In genomic region chrV:5939503-5940072, ce11 we compare ENCODE assay signal across 7 worm cellular contexts.
A peak's percentile ranks its signal among the peaks of the same experiment; 100 is the strongest.
TF ChIP-seq lines count a peak whose summit lies in the region.

TSS of gene syf-3 (plus strand) at chrV:5940022.

TF ChIP-seq in whole organism, L1 larva, 84 proteins besides CTCF, POLR2A, EP300 and RAD21 (continues in another document):
- TF ChIP-seq elt-3 (tag; optimal IDR thresholded peaks at IDR 0.05; lab: Kevin White, UChicago), result no peak
- TF ChIP-seq lsy-2 (tag; optimal IDR thresholded peaks at IDR 0.05; lab: Kevin White, UChicago), result peak; percentile 72 to 78
- peak; percentile 37 for TF ChIP-seq sox-4 (tag; optimal IDR thresholded peaks at IDR 0.05; lab: Kevin White, UChicago)
- TF ChIP-seq mdl-1 (tag; optimal IDR thresholded peaks at IDR 0.05; lab: Kevin White, UChicago), result peak in 1 of 2 experiments; percentile 44
- peak; percentile 38 for TF ChIP-seq snpc-4 (tag; optimal IDR thresholded peaks at IDR 0.05; lab: Kevin White, UChicago)
- TF ChIP-seq aly-2 (tag; optimal IDR thresholded peaks at IDR 0.05; lab: Kevin White, UChicago), result peak; percentile 69
- peak; percentile 11 for TF ChIP-seq lir-3 (tag; optimal IDR thresholded peaks at IDR 0.05; lab: Kevin White, UChicago; ENCODE audit: poor library complexity)
- TF ChIP-seq swsn-7 (tag; optimal IDR thresholded peaks at IDR 0.05; lab: Kevin White, UChicago), result peak; percentile 59
- peak; percentile 67 for TF ChIP-seq mep-1 (tag; optimal IDR thresholded peaks at IDR 0.05; lab: Kevin White, UChicago)
- TF ChIP-seq rnt-1 (tag; optimal IDR thresholded peaks at IDR 0.05; lab: Kevin White, UChicago), result peak; percentile 87
- TF ChIP-seq isw-1 (GFP tag; IDR thresholded peaks at IDR 0.05; lab: Robert Waterston, UW), result peak; percentile 42
- TF ChIP-seq fkh-8 (tag; optimal IDR thresholded peaks at IDR 0.05; lab: Kevin White, UChicago), result no peak
- TF ChIP-seq dsc-1 (tag; optimal IDR thresholded peaks at IDR 0.05; lab: Kevin White, UChicago), result peak; percentile 72

TF ChIP-seq in whole organism, L2 larva, 48 proteins besides CTCF, POLR2A, EP300 and RAD21 (continues in another document):
- TF ChIP-seq sma-9 (GFP tag; optimal IDR thresholded peaks at IDR 0.05; lab: Kevin White, UChicago) (no peak), sma-9 (tag; optimal IDR thresholded peaks at IDR 0.05; lab: Kevin White, UChicago) (no peak), R02D3.7 (tag; optimal IDR thresholded peaks at IDR 0.05; lab: Kevin White, UChicago) (peak; percentile 63), unc-55 (GFP tag; optimal IDR thresholded peaks at IDR 0.05; lab: Kevin White, UChicago) (peak; percentile 76), C34F6.9 (tag; optimal IDR thresholded peaks at IDR 0.05; lab: Kevin White, UChicago) (peak; percentile 60), alr-1 (tag; optimal IDR thresholded peaks at IDR 0.05; lab: Kevin White, UChicago) (no peak), nhr-77 (tag; optimal IDR thresholded peaks at IDR 0.05; lab: Kevin White, UChicago) (no peak), elt-1 (tag; optimal IDR thresholded peaks at IDR 0.05; lab: Kevin White, UChicago) (no peak), lsy-2 (tag; optimal IDR thresholded peaks at IDR 0.05; lab: Kevin White, UChicago) (peak; percentile 69 to 73), sma-3 (GFP tag; optimal IDR thresholded peaks at IDR 0.05; lab: Kevin White, UChicago) (peak; percentile 24), elt-3 (tag; optimal IDR thresholded peaks at IDR 0.05; lab: Kevin White, UChicago) (no peak), dmd-4 (tag; optimal IDR thresholded peaks at IDR 0.05; lab: Kevin White, UChicago) (no peak), ceh-82 (tag; optimal IDR thresholded peaks at IDR 0.05; lab: Kevin White, UChicago) (no peak), nhr-237 (tag; optimal IDR thresholded peaks at IDR 0.05; lab: Kevin White, UChicago) (no peak)

TF ChIP-seq in whole organism, L3 larva, 47 proteins besides CTCF, POLR2A, EP300 and RAD21:
- TF ChIP-seq nfya-1 (tag; optimal IDR thresholded peaks at IDR 0.05; lab: Kevin White, UChicago; ENCODE audit: insufficient read depth), result peak; percentile 52
- peak; percentile 69 for TF ChIP-seq hmg-11 (tag; optimal IDR thresholded peaks at IDR 0.05; lab: Kevin White, UChicago)
- peak; percentile 63 for TF ChIP-seq pha-4 (tag; optimal IDR thresholded peaks at IDR 0.05; lab: Kevin White, UChicago)
- TF ChIP-seq fos-1 (tag; optimal IDR thresholded peaks at IDR 0.05; lab: Kevin White, UChicago), result no peak
- peak; percentile 83 for TF ChIP-seq R02D3.7 (tag; optimal IDR thresholded peaks at IDR 0.05; lab: Kevin White, UChicago)
- peak; percentile 7 for TF ChIP-seq jun-1 (tag; optimal IDR thresholded peaks at IDR 0.05; lab: Kevin White, UChicago)
- peak; percentile 41 for TF ChIP-seq lin-15B (tag; optimal IDR thresholded peaks at IDR 0.05; lab: Kevin White, UChicago)
- no peak for TF ChIP-seq ceh-28 (tag; optimal IDR thresholded peaks at IDR 0.05; lab: Kevin White, UChicago)
- no peak for TF ChIP-seq ZK546.5 (tag; optimal IDR thresholded peaks at IDR 0.05; lab: Kevin White, UChicago)

TF ChIP-seq in whole organism, L4 larva, 104 proteins besides CTCF, POLR2A, EP300 and RAD21:
- peak; percentile 52 for TF ChIP-seq hlh-30 (tag; optimal IDR thresholded peaks at IDR 0.05; lab: Kevin White, UChicago; ENCODE audit: insufficient read depth)
- TF ChIP-seq unc-62 (GFP tag; optimal IDR thresholded peaks at IDR 0.05 in 1 of 2; lab: Kevin White, UChicago), result peak in 1 of 2 experiments; percentile 64
- no peak for TF ChIP-seq unc-62 (tag; optimal IDR thresholded peaks at IDR 0.05; lab: Kevin White, UChicago)
- no peak for TF ChIP-seq Y105C5A.15 (GFP tag; IDR thresholded peaks at IDR 0.05; lab: Robert Waterston, UW)
- peak; percentile 98 for TF ChIP-seq T20F7.1 (GFP tag; optimal IDR thresholded peaks at IDR 0.05; lab: Kevin White, UChicago)
- TF ChIP-seq ztf-7 (tag; optimal IDR thresholded peaks at IDR 0.05; lab: Kevin White, UChicago), result peak; percentile 22
- TF ChIP-seq nhr-6 (tag; optimal IDR thresholded peaks at IDR 0.05; lab: Kevin White, UChicago), result peak; percentile 4
- TF ChIP-seq dpl-1 (GFP tag; optimal IDR thresholded peaks at IDR 0.05; lab: Kevin White, UChicago), result peak; percentile 98
- peak; percentile 35 for TF ChIP-seq aha-1 (tag; lab: Kevin White, UChicago)
- TF ChIP-seq Y48G9A.11 (GFP tag; IDR thresholded peaks at IDR 0.05; lab: Robert Waterston, UW), result peak; percentile 97
- no peak for TF ChIP-seq skn-1 (tag; optimal IDR thresholded peaks at IDR 0.05; lab: Kevin White, UChicago)
- no peak for TF ChIP-seq ZK337.2 (GFP tag; IDR thresholded peaks at IDR 0.05; lab: Robert Waterston, UW)
- TF ChIP-seq zfp-3 (GFP tag; conservative IDR thresholded peaks at IDR 0.05; lab: Robert Waterston, UW), result no peak
- peak; percentile 69 for TF ChIP-seq mes-2 (tag; optimal IDR thresholded peaks at IDR 0.05; lab: Kevin White, UChicago; ENCODE audit: poor library complexity, severe bottlenecking)

TF ChIP-seq in whole organism, late embryonic, 69 proteins besides CTCF, POLR2A, EP300 and RAD21:
- no peak for TF ChIP-seq ceh-31 (tag; optimal IDR thresholded peaks at IDR 0.05; lab: Kevin White, UChicago)
- peak; percentile 42 for TF ChIP-seq nfya-1 (tag; optimal IDR thresholded peaks at IDR 0.05; lab: Kevin White, UChicago)

TF ChIP-seq in whole organism, mixed stage, embryonic, 35 proteins besides CTCF, POLR2A, EP300 and RAD21:
- TF ChIP-seq ztf-11 (tag; optimal IDR thresholded peaks at IDR 0.05; lab: Kevin White, UChicago), result no peak
- TF ChIP-seq pha-4 (tag; optimal IDR thresholded peaks at IDR 0.05; lab: Kevin White, UChicago), result peak; percentile 15
- TF ChIP-seq blmp-1 (tag; optimal IDR thresholded peaks at IDR 0.05; lab: Kevin White, UChicago), result peak; percentile 6
- TF ChIP-seq lin-32 (GFP tag; optimal IDR thresholded peaks at IDR 0.05; lab: Kevin White, UChicago), result no peak
- no peak for TF ChIP-seq ceh-39 (tag; optimal IDR thresholded peaks at IDR 0.05; lab: Kevin White, UChicago)
- TF ChIP-seq nhr-12 (tag; optimal IDR thresholded peaks at IDR 0.05; lab: Kevin White, UChicago), result no peak
- TF ChIP-seq M03D4.4 (tag; optimal IDR thresholded peaks at IDR 0.05; lab: Kevin White, UChicago), result no peak
- no peak for TF ChIP-seq lin-13 (tag; optimal IDR thresholded peaks at IDR 0.05; lab: Kevin White, UChicago)
- no peak for TF ChIP-seq hlh-1 (tag; optimal IDR thresholded peaks at IDR 0.05; lab: Kevin White, UChicago)
- TF ChIP-seq ceh-43 (GFP tag; optimal IDR thresholded peaks at IDR 0.05; lab: Kevin White, UChicago), result no peak
- TF ChIP-seq nhr-76 (tag; optimal IDR thresholded peaks at IDR 0.05; lab: Kevin White, UChicago), result no peak
- TF ChIP-seq bed-3 (GFP tag; optimal IDR thresholded peaks at IDR 0.05; lab: Kevin White, UChicago), result no peak
- no peak for TF ChIP-seq ham-2 (GFP tag; optimal IDR thresholded peaks at IDR 0.05; lab: Kevin White, UChicago)
- no peak for TF ChIP-seq nhr-2 (tag; optimal IDR thresholded peaks at IDR 0.05; lab: Kevin White, UChicago)
- TF ChIP-seq ces-1 (GFP tag; optimal IDR thresholded peaks at IDR 0.05; lab: Kevin White, UChicago), result peak; percentile 41
- TF ChIP-seq lsy-2 (tag; optimal IDR thresholded peaks at IDR 0.05; lab: Kevin White, UChicago), result peak; percentile 33
- no peak for TF ChIP-seq mls-2 (tag; optimal IDR thresholded peaks at IDR 0.05; lab: Kevin White, UChicago)
- TF ChIP-seq unc-62 (GFP tag; optimal IDR thresholded peaks at IDR 0.05; lab: Kevin White, UChicago), result no peak
- no peak for TF ChIP-seq elt-1 (tag; optimal IDR thresholded peaks at IDR 0.05; lab: Kevin White, UChicago; ENCODE audit: borderline replicate concordance, insufficient read depth)
- no peak for TF ChIP-seq flh-1 (GFP tag; optimal IDR thresholded peaks at IDR 0.05; lab: Kevin White, UChicago)
- TF ChIP-seq ceh-83 (GFP tag; optimal IDR thresholded peaks at IDR 0.05; lab: Kevin White, UChicago), result no peak
- no peak for TF ChIP-seq nhr-28 (tag; optimal IDR thresholded peaks at IDR 0.05; lab: Kevin White, UChicago)
- no peak for TF ChIP-seq snpc-4 (tag; optimal IDR thresholded peaks at IDR 0.05; lab: Kevin White, UChicago)
TF ChIP-seq in whole organism, mixed stage, embryonic: peak in this region for 4.

TF ChIP-seq in whole organism, young adult, 124 proteins besides CTCF, POLR2A, EP300 and RAD21:
- TF ChIP-seq efl-1 (GFP tag; optimal IDR thresholded peaks at IDR 0.05; lab: Kevin White, UChicago) (peak; percentile 83), Y53G8AR.9 (GFP tag; conservative IDR thresholded peaks at IDR 0.05; lab: Robert Waterston, UW) (no peak), F57C9.4 (tag; optimal IDR thresholded peaks at IDR 0.05; lab: Kevin White, UChicago) (no peak), him-1 (tag; optimal IDR thresholded peaks at IDR 0.05; lab: Kevin White, UChicago) (no peak), lin-35 (GFP tag; optimal IDR thresholded peaks at IDR 0.05; lab: Kevin White, UChicago) (peak; percentile 55 to 93 (median 77)), dpl-1 (GFP tag; optimal IDR thresholded peaks at IDR 0.05; lab: Kevin White, UChicago) (peak; percentile 87), attf-3 (GFP tag; conservative IDR thresholded peaks at IDR 0.05; lab: Robert Waterston, UW) (peak; percentile 98), lin-54 (GFP tag; optimal IDR thresholded peaks at IDR 0.05; lab: Kevin White, UChicago) (peak; percentile 96), nhr-179 (tag; optimal IDR thresholded peaks at IDR 0.05; lab: Kevin White, UChicago) (no peak), zim-3 (tag; optimal IDR thresholded peaks at IDR 0.05; lab: Kevin White, UChicago) (no peak)
